Worm (Caenorhabditis elegans): ENCODE results near the gene F57F4.2.

F57F4.2 gene

DNA sequence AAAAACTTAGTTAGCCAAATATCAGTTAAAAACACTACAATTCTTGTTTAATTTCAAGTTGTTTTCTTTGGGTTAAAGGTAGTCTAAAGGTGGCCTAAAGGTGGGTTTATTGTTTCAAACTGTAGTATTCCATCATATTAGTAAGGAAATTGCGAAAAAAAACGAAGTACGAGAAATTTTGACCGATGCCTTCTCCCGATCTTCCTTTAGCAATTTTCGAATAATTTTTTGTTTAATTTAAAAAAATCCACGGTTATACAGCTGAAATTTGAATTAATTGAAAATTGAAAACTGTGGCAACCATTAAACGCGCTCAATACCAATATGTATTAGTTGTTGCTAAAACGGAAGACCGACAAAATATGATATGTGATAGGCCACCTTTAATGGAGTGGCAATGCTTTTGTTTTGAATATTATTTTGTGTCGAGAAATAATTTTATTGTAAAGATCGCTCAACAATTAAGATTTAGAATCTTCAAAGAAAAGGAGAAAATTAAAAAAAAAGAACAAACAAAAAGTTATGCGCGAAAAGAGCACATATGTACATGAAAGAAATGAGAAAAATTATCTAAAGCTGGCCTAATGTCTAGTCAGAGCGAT lies 11.5 kb upstream of the F57F4.2 start:
- TF ChIP-seq unc-62 (GFP tag; optimal IDR thresholded peaks at IDR 0.05): no peak

ce11 chrV:6400528-6400927 lies 11.0 kb upstream of the F57F4.2 start:
- no peak for TF ChIP-seq unc-62 (GFP tag; optimal IDR thresholded peaks at IDR 0.05)

DNA sequence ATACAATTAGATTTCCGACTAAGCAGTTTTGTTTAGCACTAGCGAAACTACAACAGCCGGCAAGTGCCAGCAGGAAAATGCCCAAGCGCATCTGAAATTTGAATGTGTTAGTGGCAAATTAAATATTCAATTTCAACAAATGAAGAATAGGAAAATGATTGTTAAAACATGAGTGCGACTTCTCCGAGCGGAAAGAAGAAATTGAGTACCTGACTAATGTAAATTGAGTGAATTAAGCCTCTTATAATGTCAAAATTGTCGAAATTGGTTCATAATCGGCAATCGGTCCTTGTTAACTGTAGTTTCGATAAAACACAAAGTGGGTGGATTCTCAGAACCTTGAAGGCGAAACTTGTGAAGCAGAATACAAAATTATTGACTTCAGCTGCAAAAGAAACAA lies 10.3 kb upstream of the F57F4.2 start, which contains the start of gene gfi-1:
Gene gfi-1, minus strand, starts transcription at position 101 of the 400 bp plus-strand sequence.
- no peak for TF ChIP-seq unc-62 (GFP tag; optimal IDR thresholded peaks at IDR 0.05)

DNA sequence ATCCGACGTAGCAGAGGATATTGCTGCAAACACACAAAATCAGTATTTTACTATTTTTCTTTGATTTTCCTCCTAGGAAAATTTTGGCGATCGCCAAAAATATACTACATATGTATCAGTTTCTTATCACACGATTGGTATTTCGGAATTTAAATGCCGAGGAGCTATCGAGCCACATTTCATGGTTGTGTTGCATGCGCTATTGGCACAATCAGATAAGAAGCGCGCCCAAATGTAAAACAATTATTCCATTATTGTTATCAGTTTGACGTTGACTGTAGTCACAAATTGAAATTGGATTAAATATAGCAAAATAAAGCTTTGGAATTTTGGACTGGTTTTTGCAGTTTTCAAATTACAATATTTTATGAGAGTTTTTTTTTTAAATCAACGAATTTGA lies 9.4 kb upstream of the F57F4.2 start:
- TF ChIP-seq unc-62 (GFP tag; optimal IDR thresholded peaks at IDR 0.05): no peak

DNA sequence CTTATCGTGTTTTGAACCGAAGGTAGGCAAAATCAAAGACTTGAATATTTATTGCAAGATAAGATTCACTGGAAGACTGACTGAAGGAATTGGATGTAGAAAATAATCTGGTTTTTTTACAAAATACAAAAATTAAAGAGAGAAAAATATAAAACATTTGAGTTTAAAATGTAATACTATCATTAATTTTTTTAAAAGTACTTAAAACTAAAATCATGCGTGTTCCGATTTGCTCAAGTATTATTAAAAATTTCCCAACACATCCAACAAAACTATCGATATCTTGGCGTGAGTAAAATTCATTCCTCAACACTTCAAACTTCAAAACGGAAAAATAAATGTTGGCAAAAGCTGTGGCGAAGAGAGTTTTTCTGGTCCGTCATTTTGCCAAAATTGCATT lies 629 bp upstream of the F57F4.2 start, which contains the start of gene F57F4.1:
Gene F57F4.1, plus strand, starts transcription at position 301 of the 400 bp plus-strand sequence.
- TF ChIP-seq unc-62 (GFP tag; optimal IDR thresholded peaks at IDR 0.05): no peak

- TF ChIP-seq unc-62 (GFP tag; optimal IDR thresholded peaks at IDR 0.05): no peak
Observed at ce11 chrV:6385677-6386276, 3.8 kb downstream of the F57F4.2 start.

DNA sequence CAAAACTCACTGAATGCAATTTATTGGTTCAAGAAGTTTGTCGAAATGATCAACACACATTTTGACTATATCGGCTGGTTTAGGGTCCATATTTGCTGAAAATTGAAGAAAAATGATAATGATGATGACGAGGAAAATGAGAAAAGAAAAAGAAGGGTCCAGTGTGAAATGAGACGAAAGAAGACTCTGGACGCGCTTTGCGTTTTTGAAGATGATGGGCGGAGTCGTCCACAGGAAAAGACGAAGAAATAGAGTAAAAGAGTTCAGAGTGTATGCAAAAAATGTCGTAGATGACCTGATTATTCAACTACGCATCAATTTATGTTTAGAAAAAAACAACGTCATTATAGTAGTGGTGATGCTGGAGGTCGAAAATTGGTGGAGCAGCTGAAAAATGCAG lies 14.7 kb downstream of the F57F4.2 start, which contains the start of gene F13H6.5:
Gene F13H6.5, minus strand, starts transcription at position 101 of the 400 bp plus-strand sequence.
- TF ChIP-seq unc-62 (GFP tag; optimal IDR thresholded peaks at IDR 0.05): no peak

ce11 chrV:6368494-6368893 lies 21.0 kb downstream of the F57F4.2 start:
- TF ChIP-seq unc-62 (GFP tag; optimal IDR thresholded peaks at IDR 0.05): no peak

ce11 chrV:6365597-6365996 lies 23.9 kb downstream of the F57F4.2 start, which contains the start of gene cest-33:
Gene cest-33, minus strand, starts transcription at chrV:6365671.
- TF ChIP-seq unc-62 (GFP tag; optimal IDR thresholded peaks at IDR 0.05): no peak

ce11 chrV:6364806-6365205 lies 24.7 kb downstream of the F57F4.2 start:
- TF ChIP-seq unc-62 (GFP tag; optimal IDR thresholded peaks at IDR 0.05): no peak

DNA sequence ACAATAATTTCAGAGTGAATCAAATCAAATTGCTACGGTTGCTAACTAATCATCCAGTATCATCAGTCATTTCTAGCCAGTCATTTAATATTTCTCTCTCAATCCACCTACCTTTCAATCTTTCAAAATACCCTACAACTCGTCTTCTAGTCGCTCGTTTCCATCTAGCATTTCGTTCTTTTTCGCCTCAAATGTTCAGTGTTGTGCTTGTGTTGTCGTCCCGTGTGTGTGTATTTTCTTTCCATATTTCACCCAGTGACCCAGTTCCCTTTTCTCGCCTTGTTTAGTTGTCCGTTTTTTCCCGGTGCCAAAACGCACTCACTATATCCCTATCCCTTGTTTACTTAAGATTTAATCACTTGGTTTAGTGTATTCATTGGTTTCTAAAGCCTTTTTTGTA lies 27.8 kb downstream of the F57F4.2 start:
- TF ChIP-seq unc-62 (GFP tag; optimal IDR thresholded peaks at IDR 0.05): no peak

ce11 chrV:6359522-6359921 lies 30.0 kb downstream of the F57F4.2 start:
- TF ChIP-seq unc-62 (GFP tag; optimal IDR thresholded peaks at IDR 0.05): no peak

- TF ChIP-seq unc-62 (GFP tag; optimal IDR thresholded peaks at IDR 0.05): no peak
Observed at ce11 chrV:6358709-6359108, 30.8 kb downstream of the F57F4.2 start.

DNA sequence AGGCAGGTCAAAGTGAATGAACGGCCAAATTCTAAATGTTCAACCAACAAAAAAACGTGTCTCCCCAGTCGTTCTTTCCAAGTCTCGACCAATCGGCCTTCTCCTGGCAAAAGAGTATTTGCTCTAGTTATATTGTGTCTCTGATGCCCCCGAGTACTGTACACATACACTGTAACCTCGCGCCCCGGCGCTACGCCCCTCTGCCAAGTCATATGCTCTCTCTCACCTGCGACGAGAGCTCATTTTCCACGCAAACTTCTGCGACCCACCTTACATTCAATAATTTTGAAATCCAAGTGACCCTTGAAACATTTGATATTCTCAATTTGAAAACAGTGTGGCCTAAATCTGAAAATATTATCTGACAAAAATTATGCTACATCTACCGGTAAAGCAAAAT lies 32.3 kb downstream of the F57F4.2 start:
- no peak for TF ChIP-seq unc-62 (GFP tag; optimal IDR thresholded peaks at IDR 0.05)

DNA sequence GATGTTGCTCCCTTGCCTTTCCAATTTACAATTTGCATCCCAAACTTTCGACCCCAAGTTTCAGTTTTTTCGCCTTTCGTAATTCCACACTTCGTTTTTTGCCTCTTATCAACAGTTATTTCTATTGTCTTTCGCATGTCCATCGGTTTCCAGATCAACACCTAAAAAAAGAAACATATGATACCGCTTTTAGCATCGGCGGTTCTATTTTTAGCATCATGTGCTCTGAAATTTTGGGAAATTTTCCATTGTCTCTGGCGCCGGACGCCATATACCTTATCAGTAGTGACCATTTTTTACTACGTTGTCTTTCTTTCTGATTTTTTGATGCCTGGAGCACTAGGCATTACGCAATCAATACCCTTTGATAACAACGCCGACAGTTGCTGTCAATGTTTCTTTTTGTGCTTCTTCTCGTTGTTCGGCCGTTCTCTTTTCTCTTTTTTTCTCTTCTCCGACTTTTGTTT lies 33.5 kb downstream of the F57F4.2 start, which contains the start of gene bcl-11:
Gene bcl-11, plus strand, starts transcription at position 51 of the 467 bp plus-strand sequence.
- TF ChIP-seq unc-62 (GFP tag; optimal IDR thresholded peaks at IDR 0.05): no peak

- TF ChIP-seq unc-62 (GFP tag; optimal IDR thresholded peaks at IDR 0.05): no peak
Observed at ce11 chrV:6355412-6355811, 34.1 kb downstream of the F57F4.2 start.

- TF ChIP-seq unc-62 (GFP tag; optimal IDR thresholded peaks at IDR 0.05): no peak
Observed at ce11 chrV:6354786-6355185, 34.7 kb downstream of the F57F4.2 start.

Data from whole organism, dauer.